Worm (Caenorhabditis elegans) whole organism, L3 larva: Measurements from ENCODE around the gene srj-25.

Experiments
- ama-1 ChIP-seq: fragments of 150-350 bp; optimal IDR thresholded peaks from 2 replicates; lab custom pipeline; 2018
- lin-39 ChIP-seq: fragments of 150-350 bp; optimal IDR thresholded peaks from 2 replicates; lab custom pipeline; 2018; ENCODE audit warnings: missing biosample characterization, missing genetic modification reagents, missing genetic modification characterization
- nhr-43 ChIP-seq: sonication (generic microtip); optimal IDR thresholded peaks from 2 replicates; lab custom pipeline; 2016; ENCODE audit warnings: mild to moderate bottlenecking, missing genetic modification characterization, missing compliant biosample characterization; ENCODE audit not compliant: poor library complexity, severe bottlenecking
- nhr-67 ChIP-seq: fragments of 150-350 bp; optimal IDR thresholded peaks from 2 replicates; lab custom pipeline; 2014; ENCODE audit warnings: missing biosample characterization, missing genetic modification characterization
- pha-4 ChIP-seq: fragments of 150-350 bp; optimal IDR thresholded peaks from 2 replicates; lab custom pipeline; 2014; ENCODE audit warnings: missing biosample characterization, missing genetic modification reagents, missing genetic modification characterization

- TF ChIP-seq nhr-43 (tag; lab: Kevin White, UChicago) (peak; percentile 68), lin-39 (tag; lab: Kevin White, UChicago) (peak; percentile 83), pha-4 (tag; lab: Kevin White, UChicago) (peak; percentile 89), nhr-67 (tag; lab: Kevin White, UChicago) (no peak), ama-1 (lab: Kevin White, UChicago) (peak; percentile 4)
Observed at ce11 chrV:773256-773655, 37.2 kb upstream of the srj-25 start, which contains the start of gene sti-1.
